Fruit fly (Drosophila melanogaster): ENCODE results near the gene C1GalTA.

The C1GalTA gene

DNA sequence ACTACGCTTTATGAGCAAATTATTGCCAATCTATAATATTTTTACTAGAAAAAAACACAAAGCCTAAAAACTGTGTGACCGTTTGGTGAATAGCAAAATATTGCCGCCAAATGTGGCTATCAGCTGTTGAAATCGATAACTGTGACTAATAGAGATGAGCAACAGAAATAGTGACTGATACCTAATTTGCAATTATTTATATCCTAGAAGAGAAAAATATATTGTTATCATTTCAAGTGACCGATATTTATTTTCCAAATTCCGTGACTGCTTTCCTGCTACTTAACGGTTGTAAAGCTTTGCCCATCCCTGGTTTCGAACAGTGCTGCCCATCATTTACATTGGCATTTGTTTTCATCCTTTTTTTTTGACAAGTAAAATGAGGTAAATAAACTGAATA, 46.3 kb upstream of the C1GalTA start, which contains the start of the genes alien and CG18661 (continued):
- TF ChIP-seq CG5953 (GFP tag; IDR thresholded peaks at IDR 0.05) = peak; percentile 91
- TF ChIP-seq CG2712 (tag; optimal IDR thresholded peaks at IDR 0.05) = peak; percentile 70
- TF ChIP-seq D19A (tag; optimal IDR thresholded peaks at IDR 0.05) = peak; percentile 62
- peak; percentile 0 for TF ChIP-seq CG13296 (GFP tag; optimal IDR thresholded peaks at IDR 0.05)
- no peak for TF ChIP-seq abd-A (tag; optimal IDR thresholded peaks at IDR 0.05)
- peak; percentile 76 for TF ChIP-seq CG6689 (GFP tag; IDR thresholded peaks at IDR 0.05)
- TF ChIP-seq nerfin-2 (GFP tag; IDR thresholded peaks at IDR 0.05; ENCODE audit: partially characterized antibody) = peak; percentile 33; the same call in 1 of the 2 replicates
- TF ChIP-seq disco-r (GFP tag; optimal IDR thresholded peaks at IDR 0.05) = peak; percentile 44
- TF ChIP-seq cg (GFP tag; optimal IDR thresholded peaks at IDR 0.05) = no peak
- peak; percentile 88 for TF ChIP-seq ttk (GFP tag; IDR thresholded peaks at IDR 0.05)
- peak; percentile 59 for TF ChIP-seq CG4854 (GFP tag; optimal IDR thresholded peaks at IDR 0.05)
- TF ChIP-seq nerfin-1 (tag; optimal IDR thresholded peaks at IDR 0.05) = peak; percentile 29
- peak; percentile 78 for TF ChIP-seq eyg (GFP tag; optimal IDR thresholded peaks at IDR 0.05)
- TF ChIP-seq gsb-n (tag; optimal IDR thresholded peaks at IDR 0.05) = peak; percentile 60
- no peak for TF ChIP-seq CG10565 (GFP tag; optimal IDR thresholded peaks at IDR 0.05)
- TF ChIP-seq trh (GFP tag; optimal IDR thresholded peaks at IDR 0.05) = peak; percentile 91
- peak; percentile 24 for TF ChIP-seq CG11398 (GFP tag; optimal IDR thresholded peaks at IDR 0.05)
- peak; percentile 95; the same call in 1 of the 3 replicates for TF ChIP-seq CG3726 (GFP tag; IDR thresholded peaks at IDR 0.05)
- peak; percentile 86 for TF ChIP-seq CG11085 (GFP tag; IDR thresholded peaks at IDR 0.05)
- peak; percentile 21 for TF ChIP-seq MESR4 (GFP tag; optimal IDR thresholded peaks at IDR 0.05)
- no peak for TF ChIP-seq lbe (GFP tag; optimal IDR thresholded peaks at IDR 0.05)
- TF ChIP-seq CG8944 (GFP tag; optimal IDR thresholded peaks at IDR 0.05) = peak; percentile 79
- peak; percentile 70 for TF ChIP-seq unpg (GFP tag; optimal IDR thresholded peaks at IDR 0.05)
- TF ChIP-seq Tbp (GFP tag; optimal IDR thresholded peaks at IDR 0.05) = no peak
- TF ChIP-seq gem (tag; optimal IDR thresholded peaks at IDR 0.05) = peak; percentile 83
- peak; percentile 99 for TF ChIP-seq MBD-R2 (GFP tag; IDR thresholded peaks at IDR 0.05)
- peak; percentile 80; the same call in 2 of the 3 replicates for TF ChIP-seq CG2199 (GFP tag; IDR thresholded peaks at IDR 0.05)
- peak; percentile 37 for TF ChIP-seq CG1233 (GFP tag; optimal IDR thresholded peaks at IDR 0.05)
- no peak for TF ChIP-seq lov (optimal IDR thresholded peaks at IDR 0.05)
- TF ChIP-seq lov (GFP tag; IDR thresholded peaks at IDR 0.05) = peak; percentile 85
- TF ChIP-seq pros (GFP tag; optimal IDR thresholded peaks at IDR 0.05) = no peak
- TF ChIP-seq Dek (tag; optimal IDR thresholded peaks at IDR 0.05) = peak; percentile 84
- TF ChIP-seq Blimp-1 (GFP tag; optimal IDR thresholded peaks at IDR 0.05) = peak; percentile 48
- TF ChIP-seq Sox100B (GFP tag; optimal IDR thresholded peaks at IDR 0.05) = peak; percentile 49
- TF ChIP-seq CG9727 (GFP tag; optimal IDR thresholded peaks at IDR 0.05) = peak; percentile 58
- TF ChIP-seq jigr1 (GFP tag; IDR thresholded peaks at IDR 0.05) = peak; percentile 97
- no peak for TF ChIP-seq cad (GFP tag; optimal IDR thresholded peaks at IDR 0.05)
- peak; percentile 87 for TF ChIP-seq Lhr (GFP tag; optimal IDR thresholded peaks at IDR 0.05)
- TF ChIP-seq gce (GFP tag; IDR thresholded peaks at IDR 0.05) = peak; percentile 58; the same call in 2 of the 3 replicates
- peak; percentile 91 for TF ChIP-seq CG14050 (GFP tag; IDR thresholded peaks at IDR 0.05)
- TF ChIP-seq bcd (GFP tag; optimal IDR thresholded peaks at IDR 0.05) = peak; percentile 75
- TF ChIP-seq btn (GFP tag; optimal IDR thresholded peaks at IDR 0.05) = peak; percentile 29
- TF ChIP-seq Doc2 (GFP tag; IDR thresholded peaks at IDR 0.05) = 0 out of 2 replicates have a peak, but pooled peaks have one; percentile 6
- TF ChIP-seq chif (GFP tag; optimal IDR thresholded peaks at IDR 0.05) = peak; percentile 64 to 82
- peak; percentile 92 for TF ChIP-seq dmrt11E (tag; optimal IDR thresholded peaks at IDR 0.05)
- no peak for TF ChIP-seq Vsx1 (GFP tag; optimal IDR thresholded peaks at IDR 0.05)
- peak; percentile 73 for TF ChIP-seq BEAF-32 (GFP tag; optimal IDR thresholded peaks at IDR 0.05)
- peak; percentile 71 for TF ChIP-seq CG13775 (GFP tag; optimal IDR thresholded peaks at IDR 0.05)
- peak; percentile 94 for TF ChIP-seq luna (GFP tag; optimal IDR thresholded peaks at IDR 0.05)
- TF ChIP-seq schlank (tag; optimal IDR thresholded peaks at IDR 0.05) = peak; percentile 66
- peak; percentile 90 for TF ChIP-seq CG16815 (GFP tag; optimal IDR thresholded peaks at IDR 0.05)

Measured in whole organism, embryonic.